Worm (Caenorhabditis elegans) whole organism, late embryonic: Measurements from ENCODE around the gene T01G5.7.
"Not testable (repeated sequence)": the region's sequence is repeated elsewhere in the genome, so short reads cannot be mapped to it uniquely, and the experiment has no call there.

Source experiments
- C08G9.2 ChIP-seq: sonication (generic microtip); optimal IDR thresholded peaks from 2 replicates; lab custom pipeline; 2016; ENCODE audit warnings: mild to moderate bottlenecking, missing genetic modification characterization, moderate library complexity, missing compliant biosample characterization
- K09A11.1 ChIP-seq: sonication (generic microtip); optimal IDR thresholded peaks from 2 replicates; lab custom pipeline; 2017; ENCODE audit warnings: antibody characterized with exemption, mild to moderate bottlenecking, missing genetic modification characterization, missing compliant biosample characterization; ENCODE audit not compliant: insufficient read depth
- Y22D7AL.16 ChIP-seq: sonication (generic microtip); optimal IDR thresholded peaks from 2 replicates; lab custom pipeline; 2016; ENCODE audit warnings: missing genetic modification characterization, missing compliant biosample characterization
- ahr-1 ChIP-seq: sonication (generic microtip); optimal IDR thresholded peaks from 2 replicates; lab custom pipeline; 2016; ENCODE audit warnings: missing genetic modification characterization, missing compliant biosample characterization
- ceh-19 ChIP-seq: fragments of 200-800 bp; sonication (Bioruptor generic); optimal IDR thresholded peaks from 2 replicates; lab custom pipeline; 2018; ENCODE audit warnings: mild to moderate bottlenecking, missing genetic modification characterization, missing compliant biosample characterization
- ceh-2 ChIP-seq: sonication (generic microtip); optimal IDR thresholded peaks from 2 replicates; lab custom pipeline; 2016; ENCODE audit warnings: missing genotype, missing genetic modification characterization, missing compliant biosample characterization
- ceh-24 ChIP-seq: sonication (generic microtip); optimal IDR thresholded peaks from 2 replicates; lab custom pipeline; 2016; ENCODE audit warnings: mild to moderate bottlenecking, missing genetic modification characterization, missing compliant biosample characterization
- ceh-31 ChIP-seq: sonication (generic microtip); optimal IDR thresholded peaks from 2 replicates; lab custom pipeline; 2016; ENCODE audit warnings: missing genetic modification characterization, missing compliant biosample characterization
- ceh-48 ChIP-seq: sonication (generic microtip); optimal IDR thresholded peaks from 2 replicates; lab custom pipeline; 2016; ENCODE audit warnings: missing genetic modification characterization, inconsistent platforms, missing compliant biosample characterization
- ceh-6 ChIP-seq: fragments of 200-800 bp; sonication (Bioruptor generic); optimal IDR thresholded peaks from 2 replicates; lab custom pipeline; 2018; ENCODE audit warnings: mild to moderate bottlenecking, missing genetic modification characterization, missing compliant biosample characterization
- dve-1 ChIP-seq: sonication (generic microtip); optimal IDR thresholded peaks from 2 replicates; lab custom pipeline; 2017; ENCODE audit warnings: antibody characterized with exemption, mild to moderate bottlenecking, missing genetic modification characterization, missing compliant biosample characterization
- elt-4 ChIP-seq: sonication (generic microtip); optimal IDR thresholded peaks from 2 replicates; lab custom pipeline; 2016; ENCODE audit warnings: missing genetic modification characterization, missing compliant biosample characterization
- ets-4 ChIP-seq: sonication (generic microtip); optimal IDR thresholded peaks from 2 replicates; lab custom pipeline; 2016; ENCODE audit warnings: missing genetic modification characterization, missing compliant biosample characterization
- fax-1 ChIP-seq: sonication (generic microtip); optimal IDR thresholded peaks from 2 replicates; lab custom pipeline; 2016; ENCODE audit warnings: missing genotype, missing genetic modification characterization, missing compliant biosample characterization
- fkh-10 ChIP-seq: fragments of 150-350 bp; optimal IDR thresholded peaks from 2 replicates; lab custom pipeline; 2014; ENCODE audit warnings: missing biosample characterization, missing genetic modification reagents, missing genetic modification characterization
- hlh-13 ChIP-seq: fragments of 200-800 bp; sonication (Bioruptor generic); optimal IDR thresholded peaks from 2 replicates; lab custom pipeline; 2018; ENCODE audit warnings: mild to moderate bottlenecking, missing genetic modification characterization, missing compliant biosample characterization
- nhr-232 ChIP-seq: sonication (generic microtip); optimal IDR thresholded peaks from 2 replicates; lab custom pipeline; 2016; ENCODE audit warnings: missing genetic modification characterization, missing compliant biosample characterization
- pha-2 ChIP-seq: sonication (generic microtip); optimal IDR thresholded peaks from 2 replicates; lab custom pipeline; 2017; ENCODE audit warnings: mild to moderate bottlenecking, missing genetic modification characterization, missing compliant biosample characterization
- pha-4 ChIP-seq: fragments of 150-350 bp; optimal IDR thresholded peaks from 2 replicates; lab custom pipeline; 2018; ENCODE audit warnings: missing biosample characterization, missing genetic modification reagents, missing genetic modification characterization
- pqm-1 ChIP-seq: sonication (generic microtip); optimal IDR thresholded peaks from 2 replicates; lab custom pipeline; 2016; ENCODE audit warnings: missing genetic modification characterization, missing compliant biosample characterization
- ref-2 ChIP-seq: sonication (generic microtip); optimal IDR thresholded peaks from 2 replicates; lab custom pipeline; 2016; ENCODE audit warnings: missing genetic modification characterization, missing compliant biosample characterization
- sdc-2 ChIP-seq: sonication (generic microtip); optimal IDR thresholded peaks from 2 replicates; lab custom pipeline; 2016; ENCODE audit warnings: missing genotype, missing genetic modification characterization, missing compliant biosample characterization
- sox-2 ChIP-seq: fragments of 200-800 bp; sonication (Bioruptor generic); IDR thresholded peaks from 2 replicates; pipeline ENCODE4 v1.3.6; 2022; ENCODE audit warnings: missing genetic modification reagents, missing genetic modification characterization, missing compliant biosample characterization
- syd-9 ChIP-seq: sonication (generic microtip); optimal IDR thresholded peaks from 2 replicates; lab custom pipeline; 2016; ENCODE audit warnings: mild to moderate bottlenecking, missing genetic modification characterization, moderate library complexity, missing compliant biosample characterization
- tbx-2 ChIP-seq: sonication (generic microtip); optimal IDR thresholded peaks from 2 replicates; lab custom pipeline; 2016; ENCODE audit warnings: missing genetic modification characterization, missing compliant biosample characterization
- tbx-7 ChIP-seq: sonication (generic microtip); optimal IDR thresholded peaks from 2 replicates; lab custom pipeline; 2016; ENCODE audit warnings: missing genotype, missing genetic modification characterization, missing compliant biosample characterization
- unc-42 ChIP-seq: sonication (generic microtip); optimal IDR thresholded peaks from 2 replicates; lab custom pipeline; 2016; ENCODE audit warnings: missing genotype, missing genetic modification characterization, missing compliant biosample characterization
- unc-86 ChIP-seq: sonication (generic microtip); optimal IDR thresholded peaks from 2 replicates; lab custom pipeline; 2016; ENCODE audit warnings: missing genetic modification characterization, missing compliant biosample characterization
- zip-5 ChIP-seq: sonication (generic microtip); optimal IDR thresholded peaks from 2 replicates; lab custom pipeline; 2016; ENCODE audit warnings: missing genetic modification characterization, missing compliant biosample characterization
- ztf-16 ChIP-seq: sonication (generic microtip); optimal IDR thresholded peaks from 2 replicates; lab custom pipeline; 2017; ENCODE audit warnings: missing genetic modification characterization, missing compliant biosample characterization

T01G5.7 gene

ce11 chrV:15094749-15095148 is 17.0 kb upstream of the T01G5.7 start, which contains the start of gene srx-78:
Gene srx-78, plus strand, starts transcription at chrV:15095049.
- no peak for TF ChIP-seq tbx-7 (tag; lab: Kevin White, UChicago)
- TF ChIP-seq unc-42 = no peak

ce11 chrV:15099447-15099846 is 12.3 kb upstream of the T01G5.7 start, which contains the start of gene C01G10.1:
Gene C01G10.1, plus strand, starts transcription at chrV:15099747.
- no peak for TF ChIP-seq K09A11.1 (tag; lab: Kevin White, UChicago)
- TF ChIP-seq fax-1 (tag; lab: Kevin White, UChicago) = no peak
- TF ChIP-seq ceh-6 = no peak
- TF ChIP-seq ref-2 (tag; lab: Kevin White, UChicago) = no peak

ce11 chrV:15105893-15106598 is 5.7 kb upstream of the T01G5.7 start, which contains the start of gene C01G10.14:
Gene C01G10.14, minus strand, starts transcription at chrV:15105943.
- TF ChIP-seq ceh-24; sdc-2 (tag; lab: Kevin White, UChicago); Y22D7AL.16 (tag; lab: Kevin White, UChicago): not testable (repeated sequence)
- TF ChIP-seq, all 69 proteins: peak for 0; not testable (repeated sequence) for 69

- no peak for TF ChIP-seq ahr-1 (tag; lab: Kevin White, UChicago)
Measured at ce11 chrV:15109260-15109659, 2.5 kb upstream of the T01G5.7 start, which contains the start of gene Y75B12A.2. Gene Y75B12A.2, plus strand, starts transcription at chrV:15109560.

- no peak for TF ChIP-seq ceh-31
- no peak for TF ChIP-seq pha-2
- no peak for TF ChIP-seq tbx-2 (tag; lab: Kevin White, UChicago)
- no peak for TF ChIP-seq ceh-48 (tag; lab: Kevin White, UChicago)
- TF ChIP-seq nhr-232 (tag; lab: Kevin White, UChicago) = no peak
- no peak for TF ChIP-seq hlh-13
- no peak for TF ChIP-seq ztf-16 (tag; lab: Kevin White, UChicago)
- no peak for TF ChIP-seq ref-2 (tag; lab: Kevin White, UChicago)
- TF ChIP-seq ceh-6 = no peak
- TF ChIP-seq dve-1 (tag; lab: Kevin White, UChicago) = no peak
- no peak for TF ChIP-seq ceh-19
Measured at ce11 chrV:15113992-15114391, 2.2 kb downstream of the T01G5.7 start, which contains the start of gene T01G5.6. Gene T01G5.6, minus strand, starts transcription at chrV:15114092.

- TF ChIP-seq syd-9; zip-5; C08G9.2 (tag; lab: Kevin White, UChicago): not testable (repeated sequence)
Measured at ce11 chrV:15115968-15116367, 4.2 kb downstream of the T01G5.7 start, which contains the start of gene T01G5.8. Gene T01G5.8, plus strand, starts transcription at chrV:15116268.

- no peak for TF ChIP-seq fkh-10 (GFP tag; lab: Kevin White, UChicago)
- TF ChIP-seq unc-42 = no peak
- TF ChIP-seq tbx-7 (tag; lab: Kevin White, UChicago) = no peak
- no peak for TF ChIP-seq unc-86 (tag; lab: Kevin White, UChicago)
- TF ChIP-seq ceh-2 (tag; lab: Kevin White, UChicago) = no peak
- TF ChIP-seq nhr-232 (tag; lab: Kevin White, UChicago) = no peak
- TF ChIP-seq syd-9 = no peak
- TF ChIP-seq sox-2 (GFP tag; lab: Robert Waterston, UW) = no peak
- TF ChIP-seq ztf-16 (tag; lab: Kevin White, UChicago) = no peak
- TF ChIP-seq elt-4 = no peak
- no peak for TF ChIP-seq fax-1 (tag; lab: Kevin White, UChicago)
- TF ChIP-seq ets-4 (tag; lab: Kevin White, UChicago) = no peak
- no peak for TF ChIP-seq ceh-6
- TF ChIP-seq hlh-13 = no peak
- TF ChIP-seq zip-5 = no peak
- TF ChIP-seq K09A11.1 (tag; lab: Kevin White, UChicago) = no peak
- no peak for TF ChIP-seq pha-4
- no peak for TF ChIP-seq C08G9.2 (tag; lab: Kevin White, UChicago)
- no peak for TF ChIP-seq pqm-1 (tag; lab: Kevin White, UChicago)
Measured at ce11 chrV:15119517-15119916, 7.8 kb downstream of the T01G5.7 start, which contains the start of gene flor-1. Gene flor-1, minus strand, starts transcription at chrV:15119617.
